Worm (Caenorhabditis elegans): ENCODE measurements around the gene Y69A2AR.22.

The Y69A2AR.22 gene

ce11 chrIV:2455128-2455527 lies 52.6 kb downstream of the Y69A2AR.22 start:
- TF ChIP-seq dmd-6 (GFP tag; IDR thresholded peaks at IDR 0.05) (no peak), arid-1 (GFP tag; conservative IDR thresholded peaks at IDR 0.05) (no peak), gei-8 (GFP tag; optimal IDR thresholded peaks at IDR 0.05) (no peak), nhr-28 (tag; optimal IDR thresholded peaks at IDR 0.05) (no peak), F44E2.7 (GFP tag; IDR thresholded peaks at IDR 0.05) (no peak), dmd-8 (GFP tag; IDR thresholded peaks at IDR 0.05) (no peak), zip-2 (tag; optimal IDR thresholded peaks at IDR 0.05) (no peak), mxl-3 (GFP tag; optimal IDR thresholded peaks at IDR 0.05) (no peak), dpl-1 (GFP tag; optimal IDR thresholded peaks at IDR 0.05) (no peak), ceh-82 (tag; optimal IDR thresholded peaks at IDR 0.05) (no peak), nhr-41 (GFP tag; IDR thresholded peaks at IDR 0.05) (no peak), tag-97 (GFP tag; IDR thresholded peaks at IDR 0.05) (no peak), mdl-1 (tag; optimal IDR thresholded peaks at IDR 0.05) (no peak), sdz-12 (GFP tag; optimal IDR thresholded peaks at IDR 0.05) (no peak), fos-1 (tag; optimal IDR thresholded peaks at IDR 0.05) (no peak), ceh-44 (GFP tag; IDR thresholded peaks at IDR 0.05) (no peak), ama-1 (optimal IDR thresholded peaks at IDR 0.05) (no peak), hlh-30 (tag; optimal IDR thresholded peaks at IDR 0.05; ENCODE audit: insufficient read depth) (no peak)

Data from whole organism, L4 larva.